Worm (Caenorhabditis elegans) whole organism, early embryonic: ENCODE data around the gene ears-2.

Source experiments
- aly-1 ChIP-seq: sonication (generic microtip); optimal IDR thresholded peaks from 2 replicates; lab custom pipeline; 2016; ENCODE audit warnings: missing genetic modification characterization, missing compliant biosample characterization
- ama-1 ChIP-seq: fragments of 150-350 bp; optimal IDR thresholded peaks from 2 replicates; lab custom pipeline; 2014
- ceh-36 ChIP-seq: sonication (generic microtip); optimal IDR thresholded peaks from 2 replicates; lab custom pipeline; 2016; ENCODE audit warnings: missing genetic modification characterization, inconsistent platforms, missing compliant biosample characterization
- ets-7 ChIP-seq: sonication (generic microtip); optimal IDR thresholded peaks from 2 replicates; lab custom pipeline; 2016; ENCODE audit warnings: missing genotype, missing genetic modification characterization, missing compliant biosample characterization
- flt-1 ChIP-seq: fragments of 200-800 bp; sonication (Bioruptor generic); IDR thresholded peaks from 2 replicates; pipeline ENCODE4 v1.3.6; 2022; ENCODE audit warnings: missing genetic modification characterization, missing compliant biosample characterization
- hmbx-1 ChIP-seq: sonication (generic microtip); optimal IDR thresholded peaks from 2 replicates; lab custom pipeline; 2016; ENCODE audit warnings: mild to moderate bottlenecking, missing genetic modification characterization, missing compliant biosample characterization
- hmg-4 ChIP-seq: fragments of 200-800 bp; sonication (Bioruptor generic); optimal IDR thresholded peaks from 2 replicates; lab custom pipeline; 2018; ENCODE audit warnings: mild to moderate bottlenecking, missing genetic modification characterization, missing compliant biosample characterization
- pes-1 ChIP-seq: fragments of 200-800 bp; sonication (Bioruptor generic); IDR thresholded peaks from 2 replicates; pipeline ENCODE4 v1.3.6; 2022; ENCODE audit warnings: missing genetic modification reagents, missing genetic modification characterization, missing compliant biosample characterization
- scrt-1 ChIP-seq: fragments of 200-800 bp; sonication (Bioruptor generic); IDR thresholded peaks from 2 replicates; pipeline ENCODE4 v1.3.6; 2022; ENCODE audit warnings: missing genetic modification characterization, missing compliant biosample characterization
- tbx-11 ChIP-seq: fragments of 200-800 bp; sonication (Bioruptor generic); IDR thresholded peaks from 2 replicates; pipeline ENCODE4 v1.3.6; 2022; ENCODE audit warnings: missing genetic modification characterization, missing compliant biosample characterization
- tbx-37 ChIP-seq: fragments of 200-800 bp; sonication (Bioruptor generic); conservative IDR thresholded peaks from 2 replicates; pipeline ENCODE4 v1.3.6; 2022; ENCODE audit warnings: missing genetic modification reagents, missing genetic modification characterization, missing compliant biosample characterization

- TF ChIP-seq ama-1 (no peak), aly-1 (tag; lab: Kevin White, UChicago) (no peak), hmbx-1 (no peak), flt-1 (GFP tag; lab: Robert Waterston, UW) (no peak), ceh-36 (no peak), ets-7 (tag; lab: Kevin White, UChicago) (no peak), scrt-1 (GFP tag; lab: Robert Waterston, UW) (no peak), pes-1 (GFP tag; lab: Robert Waterston, UW) (no peak), tbx-37 (no peak), tbx-11 (GFP tag; lab: Robert Waterston, UW) (no peak), hmg-4 (no peak)
Observed at ce11 chrIV:339508-339907, 50.8 kb downstream of the ears-2 start, which contains the start of gene cdh-8.
